Worm (Caenorhabditis elegans): ENCODE measurements around the gene srg-17.

- TF ChIP-seq sem-4 (tag; optimal IDR thresholded peaks at IDR 0.05) (no peak), nhr-23 (tag; optimal IDR thresholded peaks at IDR 0.05) (no peak), alr-1 (tag; optimal IDR thresholded peaks at IDR 0.05) (no peak), nhr-25 (tag; optimal IDR thresholded peaks at IDR 0.05) (no peak), nhr-21 (tag; optimal IDR thresholded peaks at IDR 0.05) (no peak), aly-2 (tag; optimal IDR thresholded peaks at IDR 0.05) (no peak), skn-1 (tag; optimal IDR thresholded peaks at IDR 0.05) (no peak), egl-27 (tag; optimal IDR thresholded peaks at IDR 0.05) (no peak), unc-62 (GFP tag; optimal IDR thresholded peaks at IDR 0.05) (no peak), nhr-12 (tag; optimal IDR thresholded peaks at IDR 0.05) (no peak), elt-3 (tag; optimal IDR thresholded peaks at IDR 0.05) (no peak), zag-1 (tag; optimal IDR thresholded peaks at IDR 0.05) (no peak)
These were observed 11.6 kb downstream of the srg-17 start, which contains the start of gene F15A4.10 for ce11 chrII:12485060-12485459.

Data from whole organism, L2 larva.